Fruit fly (Drosophila melanogaster) whole organism, embryonic: ENCODE measurements around the gene CG4593.

ENCODE experiments used
- Antp ChIP-seq: fragments of 200-800 bp; sonication (Bioruptor generic); optimal IDR thresholded peaks from 3 replicates; lab custom pipeline; 2016; ENCODE audit warnings: missing biosample characterization, missing genetic modification characterization
- C15 ChIP-seq: fragments of 200-800 bp; sonication (Bioruptor generic); IDR thresholded peaks from 3 replicates; pipeline ENCODE4 v1.3.6; 2022; ENCODE audit warnings: missing biosample characterization, missing genetic modification characterization
- CG10366 ChIP-seq: fragments of 200-800 bp; sonication (Bioruptor generic); IDR thresholded peaks from 2 replicates; pipeline ENCODE4 v1.3.6; 2022; ENCODE audit warnings: missing biosample characterization, missing genetic modification characterization
- CG11398 ChIP-seq: fragments of 200-800 bp; sonication (Bioruptor generic); optimal IDR thresholded peaks from 2 replicates; lab custom pipeline; 2016; ENCODE audit warnings: missing biosample characterization, missing genetic modification characterization
- CG13296 ChIP-seq: fragments of 200-800 bp; sonication (Bioruptor generic); optimal IDR thresholded peaks from 3 replicates; lab custom pipeline; 2018; ENCODE audit warnings: missing biosample characterization, mild to moderate bottlenecking, missing genetic modification characterization
- CG15269 ChIP-seq: fragments of 200-800 bp; sonication (Bioruptor generic); optimal IDR thresholded peaks from 2 replicates; lab custom pipeline; 2018; ENCODE audit warnings: missing biosample characterization, mild to moderate bottlenecking, missing genetic modification characterization, moderate library complexity
- CG15479 ChIP-seq: fragments of 200-800 bp; sonication (Bioruptor generic); optimal IDR thresholded peaks from 3 replicates; lab custom pipeline; 2019; ENCODE audit warnings: missing biosample characterization, mild to moderate bottlenecking, missing genetic modification characterization, moderate library complexity
- CG16779 ChIP-seq: fragments of 200-800 bp; sonication (Bioruptor generic); IDR thresholded peaks from 2 replicates; pipeline ENCODE4 v1.3.6; 2022; ENCODE audit warnings: missing biosample characterization, missing genetic modification characterization
- CG1832 ChIP-seq: fragments of 200-800 bp; sonication (Bioruptor generic); optimal IDR thresholded peaks from 2 replicates; lab custom pipeline; 2017; ENCODE audit warnings: missing biosample characterization, mild to moderate bottlenecking, missing genetic modification characterization, inconsistent platforms
- CG4424 ChIP-seq: fragments of 200-800 bp; sonication (Bioruptor generic); optimal IDR thresholded peaks from 3 replicates; lab custom pipeline; 2016; ENCODE audit warnings: missing biosample characterization, missing genetic modification characterization
- CG6683 ChIP-seq: fragments of 200-800 bp; sonication (Bioruptor generic); optimal IDR thresholded peaks from 2 replicates; lab custom pipeline; 2017; ENCODE audit warnings: missing biosample characterization, mild to moderate bottlenecking, missing genetic modification characterization, missing genetic modification reagents
- CG6854 ChIP-seq: fragments of 200-800 bp; sonication (Bioruptor generic); optimal IDR thresholded peaks from 3 replicates; lab custom pipeline; 2017; ENCODE audit warnings: missing biosample characterization, mild to moderate bottlenecking, missing genetic modification characterization
- CG7372 ChIP-seq: fragments of 200-800 bp; sonication (Bioruptor generic); IDR thresholded peaks from 2 replicates; pipeline ENCODE4 v1.3.6; 2022; ENCODE audit warnings: missing biosample characterization, missing genetic modification characterization
- CG7745 ChIP-seq: fragments of 200-800 bp; sonication (Bioruptor generic); optimal IDR thresholded peaks from 2 replicates; lab custom pipeline; 2018; ENCODE audit warnings: missing biosample characterization, mild to moderate bottlenecking, missing genetic modification characterization, moderate library complexity
- CG9437 ChIP-seq: fragments of 200-800 bp; sonication (Bioruptor generic); optimal IDR thresholded peaks from 2 replicates; lab custom pipeline; 2018; ENCODE audit warnings: missing biosample characterization, mild to moderate bottlenecking, missing genetic modification characterization
- Chrac-16 ChIP-seq: fragments of 200-800 bp; sonication (Bioruptor generic); optimal IDR thresholded peaks from 3 replicates; lab custom pipeline; 2016; ENCODE audit warnings: missing biosample characterization, missing genetic modification characterization
- D19B ChIP-seq: fragments of 200-800 bp; sonication (Bioruptor generic); optimal IDR thresholded peaks from 2 replicates; lab custom pipeline; 2017; ENCODE audit warnings: missing biosample characterization, mild to moderate bottlenecking, missing genetic modification characterization
- Dek ChIP-seq: fragments of 200-800 bp; sonication (Bioruptor generic); optimal IDR thresholded peaks from 3 replicates; lab custom pipeline; 2019; ENCODE audit warnings: missing biosample characterization, mild to moderate bottlenecking, missing genetic modification characterization, moderate library complexity
- Dfd ChIP-seq, 2 experiments: fragments of >200 bp; optimal IDR thresholded peaks; 2 replicates each; lab custom pipeline; 2017; ENCODE audit warnings: missing biosample characterization in 2 of 2, missing genetic modification characterization in 2 of 2
- Fer1 ChIP-seq: fragments of 200-800 bp; sonication (Bioruptor generic); optimal IDR thresholded peaks from 2 replicates; lab custom pipeline; 2017; ENCODE audit warnings: missing biosample characterization, mild to moderate bottlenecking, missing genetic modification characterization
- H2.0 ChIP-seq: fragments of 200-800 bp; sonication (Bioruptor generic); IDR thresholded peaks from 2 replicates; pipeline ENCODE4 v1.3.6; 2022; ENCODE audit warnings: missing biosample characterization, missing genetic modification characterization
- Hmr ChIP-seq: fragments of 200-800 bp; sonication (Bioruptor generic); optimal IDR thresholded peaks from 3 replicates; lab custom pipeline; 2017; ENCODE audit warnings: mild to moderate bottlenecking, missing biosample characterization, missing genetic modification reagents, missing genetic modification characterization
- Hr51 ChIP-seq, 2 experiments: fragments of 200-800 bp; sonication (Bioruptor generic); optimal IDR thresholded peaks; 2 replicates in 1 of 2; 3 replicates in 1 of 2; lab custom pipeline; 2016 to 2018; ENCODE audit warnings: missing biosample characterization in 2 of 2, missing genetic modification characterization in 2 of 2, mild to moderate bottlenecking in 1 of 2, moderate library complexity in 1 of 2
- MESR4 ChIP-seq: fragments of 200-800 bp; sonication (Bioruptor generic); optimal IDR thresholded peaks from 2 replicates; lab custom pipeline; 2018; ENCODE audit warnings: missing biosample characterization, mild to moderate bottlenecking, missing genetic modification characterization, moderate library complexity
- Pdp1 ChIP-seq, 2 experiments: fragments of 200-800 bp; sonication (Bioruptor generic); optimal IDR thresholded peaks; 3 replicates each; lab custom pipeline; 2016; ENCODE audit warnings: missing biosample characterization in 2 of 2, missing genetic modification characterization in 2 of 2, mild to moderate bottlenecking in 1 of 2, moderate library complexity in 1 of 2
- ap ChIP-seq: fragments of 200-800 bp; sonication (Bioruptor generic); IDR thresholded peaks from 2 replicates; pipeline ENCODE4 v1.3.6; 2022; ENCODE audit warnings: missing biosample characterization, missing genetic modification characterization
- cato ChIP-seq: fragments of 200-800 bp; sonication (Bioruptor generic); optimal IDR thresholded peaks from 2 replicates; lab custom pipeline; 2016; ENCODE audit warnings: missing biosample characterization, missing genetic modification characterization, borderline replicate concordance
- chinmo ChIP-seq: fragments of 200-800 bp; sonication (Bioruptor generic); IDR thresholded peaks from 4 replicates; pipeline ENCODE4 v1.3.6; 2022; ENCODE audit warnings: missing biosample characterization, missing genetic modification characterization; ENCODE audit not compliant: partially characterized antibody
- corto ChIP-seq: fragments of 200-800 bp; sonication (Bioruptor generic); optimal IDR thresholded peaks from 2 replicates; lab custom pipeline; 2016; ENCODE audit warnings: missing biosample characterization, mild to moderate bottlenecking, missing genetic modification characterization, moderate library complexity
- crc ChIP-seq: fragments of 200-800 bp; sonication (Bioruptor generic); optimal IDR thresholded peaks from 2 replicates; lab custom pipeline; 2016; ENCODE audit warnings: missing biosample characterization, missing genetic modification characterization
- dati ChIP-seq: fragments of 200-800 bp; sonication (Bioruptor generic); IDR thresholded peaks from 2 replicates; pipeline ENCODE4 v1.3.6; 2022; ENCODE audit warnings: missing biosample characterization, missing genetic modification characterization
- en ChIP-seq: fragments of 200-800 bp; sonication (Bioruptor generic); optimal IDR thresholded peaks from 2 replicates; lab custom pipeline; 2016; ENCODE audit warnings: missing biosample characterization, missing genetic modification characterization
- fd64A ChIP-seq: fragments of 200-800 bp; sonication (Bioruptor generic); optimal IDR thresholded peaks from 3 replicates; lab custom pipeline; 2018; ENCODE audit warnings: missing biosample characterization, mild to moderate bottlenecking, missing genetic modification characterization
- grn ChIP-seq: fragments of 200-800 bp; sonication (Bioruptor generic); optimal IDR thresholded peaks from 3 replicates; lab custom pipeline; 2017; ENCODE audit warnings: missing biosample characterization, missing genetic modification characterization
- gsb ChIP-seq: fragments of 200-800 bp; sonication (Bioruptor generic); IDR thresholded peaks from 2 replicates; pipeline ENCODE4 v1.3.6; 2022; ENCODE audit warnings: missing biosample characterization, missing genetic modification characterization
- knrl ChIP-seq: fragments of 200-800 bp; sonication (Bioruptor generic); IDR thresholded peaks from 3 replicates; pipeline ENCODE4 v1.3.6; 2022; ENCODE audit warnings: missing biosample characterization, missing genetic modification characterization; ENCODE audit not compliant: partially characterized antibody
- lmd ChIP-seq: fragments of 200-800 bp; sonication (Bioruptor generic); IDR thresholded peaks from 2 replicates; pipeline ENCODE4 v1.3.6; 2022; ENCODE audit warnings: missing biosample characterization, missing genetic modification characterization
- lov ChIP-seq, 2 experiments: fragments of 200-800 bp in 1 of 2; fragments of >200 bp in 1 of 2; sonication (Bioruptor generic) in 1 of 2; IDR thresholded peaks in 1 of 2; optimal IDR thresholded peaks in 1 of 2; 2 replicates in 1 of 2; 3 replicates in 1 of 2; pipeline versions ENCODE4 v1.3.6 to Lab custom; 2017 to 2022; ENCODE audit warnings: missing biosample characterization in 1 of 2, missing genetic modification characterization in 1 of 2
- nerfin-1 ChIP-seq: fragments of 200-800 bp; sonication (Bioruptor generic); optimal IDR thresholded peaks from 3 replicates; lab custom pipeline; 2019; ENCODE audit warnings: missing biosample characterization, mild to moderate bottlenecking, missing genetic modification characterization, moderate library complexity
- odd ChIP-seq: fragments of 200-800 bp; sonication (Bioruptor generic); optimal IDR thresholded peaks from 2 replicates; lab custom pipeline; 2017; ENCODE audit warnings: missing biosample characterization, mild to moderate bottlenecking, missing genetic modification characterization
- psq ChIP-seq: fragments of 200-800 bp; sonication (Bioruptor generic); optimal IDR thresholded peaks from 2 replicates; lab custom pipeline; 2017; ENCODE audit warnings: missing biosample characterization, missing genetic modification characterization
- schlank ChIP-seq: fragments of 200-800 bp; sonication (Bioruptor generic); optimal IDR thresholded peaks from 2 replicates; lab custom pipeline; 2018; ENCODE audit warnings: missing biosample characterization, mild to moderate bottlenecking, missing genetic modification characterization
- slou ChIP-seq: fragments of 200-800 bp; sonication (Bioruptor generic); optimal IDR thresholded peaks from 3 replicates; lab custom pipeline; 2016; ENCODE audit warnings: missing biosample characterization, missing genetic modification characterization
- sob ChIP-seq: fragments of 200-800 bp; sonication (Bioruptor generic); IDR thresholded peaks from 2 replicates; pipeline ENCODE4 v1.3.6; 2022; ENCODE audit warnings: missing biosample characterization, missing genetic modification characterization
- ssp ChIP-seq: fragments of 200-800 bp; sonication (Bioruptor generic); IDR thresholded peaks from 2 replicates; pipeline ENCODE4 v1.3.6; 2022; ENCODE audit warnings: missing biosample characterization, missing genetic modification characterization
- tx ChIP-seq: fragments of 200-800 bp; sonication (Bioruptor generic); optimal IDR thresholded peaks from 2 replicates; lab custom pipeline; 2016; ENCODE audit warnings: missing biosample characterization, missing genetic modification characterization
- wor ChIP-seq: fragments of 200-800 bp; sonication (Bioruptor generic); IDR thresholded peaks from 2 replicates; pipeline ENCODE4 v1.3.6; 2022; ENCODE audit warnings: missing biosample characterization, missing genetic modification characterization
- zen2 ChIP-seq: fragments of 200-800 bp; sonication (Bioruptor generic); IDR thresholded peaks from 3 replicates; pipeline ENCODE4 v1.3.6; 2022; ENCODE audit warnings: missing biosample characterization, missing genetic modification characterization; ENCODE audit not compliant: partially characterized antibody

Gene CG4593

dm6 chrX:7011063-7011743 lies 2.5 kb upstream of the CG4593 start, which contains the start of the genes cm, sloth1 and sloth2 (continued):
- TF ChIP-seq zen2 (GFP tag; lab: Robert Waterston, UW): peak; percentile 74; the same call in 1 of the 3 replicates
- peak; percentile 65 for TF ChIP-seq odd (GFP tag; lab: Kevin White, UChicago)
- TF ChIP-seq CG1832 (GFP tag; lab: Kevin White, UChicago): no peak
- TF ChIP-seq Hmr: peak; percentile 87
- TF ChIP-seq schlank (tag; lab: Kevin White, UChicago): peak; percentile 63
- TF ChIP-seq CG9437 (GFP tag; lab: Kevin White, UChicago): peak; percentile 55
- peak; percentile 85 for TF ChIP-seq CG11398
- peak; percentile 87 for TF ChIP-seq CG15269 (tag; lab: Kevin White, UChicago)
- peak; percentile 63 for TF ChIP-seq CG7372 (GFP tag; lab: Robert Waterston, UW)
- peak; percentile 55 for TF ChIP-seq MESR4 (GFP tag; lab: Kevin White, UChicago)
- TF ChIP-seq CG13296: peak; percentile 75
- peak; percentile 78 for TF ChIP-seq Fer1
- peak; percentile 70 for TF ChIP-seq en (GFP tag; lab: Kevin White, UChicago)
- peak; percentile 67 for TF ChIP-seq gsb (GFP tag; lab: Robert Waterston, UW)
- peak; percentile 78 for TF ChIP-seq nerfin-1 (tag; lab: Kevin White, UChicago)
- TF ChIP-seq tx (GFP tag; lab: Kevin White, UChicago): peak; percentile 89
- TF ChIP-seq Antp (GFP tag; lab: Kevin White, UChicago): peak; percentile 84
- peak; percentile 90 for TF ChIP-seq Chrac-16 (GFP tag; lab: Kevin White, UChicago)
- peak; percentile 18 for TF ChIP-seq corto (GFP tag; lab: Kevin White, UChicago)
- TF ChIP-seq D19B (GFP tag; lab: Kevin White, UChicago): peak; percentile 54
- peak; percentile 92 for TF ChIP-seq sob (GFP tag; lab: Robert Waterston, UW)
- peak; percentile 72 for TF ChIP-seq crc
- TF ChIP-seq fd64A (GFP tag; lab: Kevin White, UChicago): no peak
- peak; percentile 81 for TF ChIP-seq Dek (tag; lab: Kevin White, UChicago)
- peak; percentile 83 to 93 for TF ChIP-seq Hr51 (GFP tag; optimal IDR thresholded peaks at IDR 0.05; lab: Kevin White, UChicago)
- peak; percentile 85 for TF ChIP-seq CG10366 (GFP tag; lab: Robert Waterston, UW)
- TF ChIP-seq CG6854 (GFP tag; lab: Kevin White, UChicago): peak; percentile 14
- peak; percentile 72 for TF ChIP-seq slou (GFP tag; lab: Kevin White, UChicago)
- peak; percentile 71 for TF ChIP-seq ssp (GFP tag; lab: Robert Waterston, UW)
- peak; percentile 87 for TF ChIP-seq H2.0 (GFP tag; lab: Robert Waterston, UW)
- TF ChIP-seq CG16779 (GFP tag; lab: Robert Waterston, UW): peak; percentile 76; the same call in 1 of the 2 replicates
- peak; percentile 80 for TF ChIP-seq CG4424 (GFP tag; lab: Kevin White, UChicago)
- TF ChIP-seq C15 (GFP tag; lab: Robert Waterston, UW): no peak
- peak; percentile 75 for TF ChIP-seq ap (GFP tag; lab: Robert Waterston, UW)
- 0 out of 4 replicates have a peak, but pooled peaks have one; percentile 42 for TF ChIP-seq chinmo (GFP tag; lab: Robert Waterston, UW)
- no peak for TF ChIP-seq CG15479 (GFP tag; lab: Kevin White, UChicago)
- no peak for TF ChIP-seq CG7745
- no peak for TF ChIP-seq lov (optimal IDR thresholded peaks at IDR 0.05; lab: Kevin White, UChicago)
- peak; percentile 59; the same call in 1 of the 3 replicates for TF ChIP-seq lov (GFP tag; IDR thresholded peaks at IDR 0.05; lab: Robert Waterston, UW)
- TF ChIP-seq dati (GFP tag; lab: Robert Waterston, UW): 0 out of 2 replicates have a peak, but pooled peaks have one; percentile 41
- TF ChIP-seq cato: peak; percentile 74
- peak; percentile 89 for TF ChIP-seq knrl (GFP tag; lab: Robert Waterston, UW)
- no peak for TF ChIP-seq Dfd (GFP tag; optimal IDR thresholded peaks at IDR 0.05; lab: Kevin White, UChicago)
- TF ChIP-seq Pdp1 (GFP tag; optimal IDR thresholded peaks at IDR 0.05; lab: Kevin White, UChicago): peak; percentile 89 to 90
- peak; percentile 77 for TF ChIP-seq wor
- peak; percentile 88 for TF ChIP-seq lmd (GFP tag; lab: Robert Waterston, UW)
- TF ChIP-seq grn (GFP tag; lab: Kevin White, UChicago): peak; percentile 32
- TF ChIP-seq CG6683 (GFP tag; lab: Kevin White, UChicago): peak; percentile 45
- peak; percentile 37 for TF ChIP-seq psq
